Fruit fly (Drosophila melanogaster) whole organism, adult: ENCODE measurements around the gene Appl.

Experiments used
- CG14711 ChIP-seq: fragments of 200-800 bp; sonication (Bioruptor generic); optimal IDR thresholded peaks from 2 replicates; lab custom pipeline; 2018; ENCODE audit warnings: missing biosample characterization, mild to moderate bottlenecking, missing genetic modification characterization, moderate library complexity
- kay ChIP-seq: fragments of 200-800 bp; sonication (Bioruptor generic); peaks from one replicate; lab custom pipeline; 2016; ENCODE audit warnings: missing biosample characterization, missing genetic modification characterization, borderline replicate concordance
- toe ChIP-seq: fragments of 200-800 bp; sonication (Bioruptor generic); optimal IDR thresholded peaks from 2 replicates; lab custom pipeline; 2016; ENCODE audit warnings: missing biosample characterization, missing genetic modification characterization

DNA sequence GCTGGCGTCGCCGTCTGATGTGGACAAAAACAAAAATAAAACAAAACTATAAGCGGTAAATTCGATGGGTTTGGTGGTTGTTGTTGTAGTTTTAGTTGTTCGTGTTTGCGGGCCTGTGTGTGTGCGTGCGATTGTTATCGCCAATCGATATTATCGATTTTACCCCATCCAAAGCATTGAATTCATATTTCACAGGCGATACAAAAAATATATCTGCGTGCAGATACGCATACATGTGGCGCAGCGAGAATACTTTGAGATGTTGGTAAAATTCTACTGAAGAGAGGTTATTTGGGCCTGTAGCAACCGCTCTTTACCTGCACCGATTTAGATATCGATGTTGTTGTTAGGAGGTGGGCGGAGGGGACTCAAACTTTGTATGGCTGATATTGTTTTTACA lies 8.6 kb upstream of the Appl start:
- TF ChIP-seq CG14711 (tag; lab: Kevin White, UChicago) = no peak
- TF ChIP-seq toe = no peak
- TF ChIP-seq kay = no peak
